Fruit fly (Drosophila melanogaster): ENCODE measurements around the gene emb.

- TF ChIP-seq toe (GFP tag; optimal IDR thresholded peaks at IDR 0.05): peak; percentile 34
- TF ChIP-seq CG11617 (GFP tag; optimal IDR thresholded peaks at IDR 0.05): peak; percentile 70
- TF ChIP-seq ovo (GFP tag; optimal IDR thresholded peaks at IDR 0.05): no peak
- peak; percentile 29 for TF ChIP-seq CG7045 (GFP tag; optimal IDR thresholded peaks at IDR 0.05)
- TF ChIP-seq CG12768 (GFP tag; optimal IDR thresholded peaks at IDR 0.05): peak; percentile 61
- TF ChIP-seq cnc (optimal IDR thresholded peaks at IDR 0.05): no peak
- peak; percentile 87 for TF ChIP-seq kay (GFP tag; ENCODE audit: borderline replicate concordance)
- peak; percentile 52 for TF ChIP-seq CG14711 (tag; optimal IDR thresholded peaks at IDR 0.05)
- TF ChIP-seq bab1 (GFP tag; optimal IDR thresholded peaks at IDR 0.05): peak; percentile 71
- TF ChIP-seq Crg-1 (GFP tag; optimal IDR thresholded peaks at IDR 0.05): peak; percentile 30
- no peak for TF ChIP-seq Clk (GFP tag; optimal IDR thresholded peaks at IDR 0.05)
These were observed 21.8 kb upstream of the emb start, which contains the start of gene AlaRS for dm6 chr2L:8381508-8382036.
